Fruit fly (Drosophila melanogaster) Kc167 (cell line): Measurements from ENCODE around the gene Afg3l2.

Experiments
- Myc ChIP-seq: fragments of >200 bp; optimal IDR thresholded peaks from 2 replicates; lab custom pipeline; 2017; ENCODE audit warnings: missing external identifiers
- Sin3A ChIP-seq: fragments of >200 bp; optimal IDR thresholded peaks from 2 replicates; lab custom pipeline; 2018; ENCODE audit warnings: missing external identifiers
- h ChIP-seq: fragments of >200 bp; optimal IDR thresholded peaks from 3 replicates; lab custom pipeline; 2018; ENCODE audit warnings: missing external identifiers
- insv ChIP-seq: fragments of >200 bp; optimal IDR thresholded peaks from 3 replicates; lab custom pipeline; 2018; ENCODE audit warnings: missing external identifiers
- psq ChIP-seq: fragments of >200 bp; optimal IDR thresholded peaks from 2 replicates; lab custom pipeline; 2017; ENCODE audit warnings: missing external identifiers
- ttk ChIP-seq: sonication (Bioruptor generic); optimal IDR thresholded peaks from 2 replicates; lab custom pipeline; 2017; ENCODE audit warnings: missing external identifiers

dm6 chr3L:17216263-17216662 lies 25.7 kb downstream of the Afg3l2 start:
- TF ChIP-seq insv (lab: Kevin White, UChicago): no peak
- TF ChIP-seq h (lab: Kevin White, UChicago): no peak
- no peak for TF ChIP-seq psq
- TF ChIP-seq Sin3A (lab: Kevin White, UChicago): no peak
- TF ChIP-seq Myc (lab: Kevin White, UChicago): no peak
- TF ChIP-seq ttk (lab: Kevin White, UChicago): no peak
